Fruit fly (Drosophila melanogaster): ENCODE data around the gene CG2701.

The CG2701 gene

dm6 chrX:2743020-2743419, 22.9 kb upstream of the CG2701 start (continued):
- TF ChIP-seq CG4707 (GFP tag; optimal IDR thresholded peaks at IDR 0.05): no peak
- peak; percentile 89 for TF ChIP-seq CG10366 (GFP tag; IDR thresholded peaks at IDR 0.05)
- TF ChIP-seq chif (GFP tag; optimal IDR thresholded peaks at IDR 0.05): peak; percentile 56 to 80
- TF ChIP-seq ems (GFP tag; optimal IDR thresholded peaks at IDR 0.05): peak; percentile 73
- peak; percentile 32 for TF ChIP-seq CG18764 (GFP tag; optimal IDR thresholded peaks at IDR 0.05)
- TF ChIP-seq cad (GFP tag; optimal IDR thresholded peaks at IDR 0.05): no peak
- peak; percentile 35; the same call in 1 of the 2 replicates for TF ChIP-seq Dref (GFP tag; IDR thresholded peaks at IDR 0.05)
- peak; percentile 97 for TF ChIP-seq Med (GFP tag)
- peak; percentile 76 for TF ChIP-seq CG14667 (GFP tag; IDR thresholded peaks at IDR 0.05)
- TF ChIP-seq hkb (optimal IDR thresholded peaks at IDR 0.05): no peak
- TF ChIP-seq hkb (GFP tag; IDR thresholded peaks at IDR 0.05): peak; percentile 88
- TF ChIP-seq tll (GFP tag; optimal IDR thresholded peaks at IDR 0.05): no peak
- TF ChIP-seq CG8478 (optimal IDR thresholded peaks at IDR 0.05): no peak
- peak; percentile 93 for TF ChIP-seq sob (GFP tag; IDR thresholded peaks at IDR 0.05)
- no peak for TF ChIP-seq D (optimal IDR thresholded peaks at IDR 0.05)
- peak; percentile 25 for TF ChIP-seq D (GFP tag; optimal IDR thresholded peaks at IDR 0.05)
- TF ChIP-seq CG12391 (tag; optimal IDR thresholded peaks at IDR 0.05): peak; percentile 64
- TF ChIP-seq CG17359 (tag; optimal IDR thresholded peaks at IDR 0.05): peak; percentile 77
- peak; percentile 59 for TF ChIP-seq Mad (GFP tag; optimal IDR thresholded peaks at IDR 0.05)
- TF ChIP-seq CG2678 (tag; optimal IDR thresholded peaks at IDR 0.05): peak; percentile 86
- TF ChIP-seq Dp (GFP tag; optimal IDR thresholded peaks at IDR 0.05): no peak
- TF ChIP-seq CG6272 (GFP tag; IDR thresholded peaks at IDR 0.05): peak; percentile 78
- no peak for TF ChIP-seq amos (GFP tag; IDR thresholded peaks at IDR 0.05; ENCODE audit: partially characterized antibody)
- no peak for TF ChIP-seq CG31365 (tag; optimal IDR thresholded peaks at IDR 0.05)
- peak; percentile 73 for TF ChIP-seq CG15514 (GFP tag; optimal IDR thresholded peaks at IDR 0.05)
- TF ChIP-seq CG13424 (tag; optimal IDR thresholded peaks at IDR 0.05): peak; percentile 74
- TF ChIP-seq fu2 (GFP tag; optimal IDR thresholded peaks at IDR 0.05): peak; percentile 79
- peak; percentile 87 for TF ChIP-seq cwo (GFP tag; optimal IDR thresholded peaks at IDR 0.05)
- TF ChIP-seq ap (GFP tag; IDR thresholded peaks at IDR 0.05): peak; percentile 79
- no peak for TF ChIP-seq CTCF (GFP tag; optimal IDR thresholded peaks at IDR 0.05)
- TF ChIP-seq pum (GFP tag; optimal IDR thresholded peaks at IDR 0.05): peak; percentile 50
- TF ChIP-seq Hmr (GFP tag; optimal IDR thresholded peaks at IDR 0.05): peak; percentile 91
- peak; percentile 54 for TF ChIP-seq CG4820 (GFP tag; optimal IDR thresholded peaks at IDR 0.05)
- no peak for TF ChIP-seq fru (optimal IDR thresholded peaks at IDR 0.05)
- peak; percentile 86 for TF ChIP-seq H2.0 (GFP tag; IDR thresholded peaks at IDR 0.05)
- peak; percentile 82 for TF ChIP-seq HHEX (GFP tag; optimal IDR thresholded peaks at IDR 0.05)
- TF ChIP-seq Chrac-16 (GFP tag; optimal IDR thresholded peaks at IDR 0.05): peak; percentile 64
- no peak for TF ChIP-seq Hr39 (optimal IDR thresholded peaks at IDR 0.05)
- TF ChIP-seq CG17912 (GFP tag; optimal IDR thresholded peaks at IDR 0.05): no peak
- TF ChIP-seq CG8089 (GFP tag; optimal IDR thresholded peaks at IDR 0.05): peak; percentile 54
- peak; percentile 53; the same call in 1 of the 2 replicates for TF ChIP-seq Lim3 (GFP tag; IDR thresholded peaks at IDR 0.05)
- TF ChIP-seq HLH3B (GFP tag; IDR thresholded peaks at IDR 0.05): peak; percentile 85
- peak; percentile 69 for TF ChIP-seq ssp (GFP tag; IDR thresholded peaks at IDR 0.05)
- peak; percentile 50 for TF ChIP-seq CG10543 (GFP tag; optimal IDR thresholded peaks at IDR 0.05)
- TF ChIP-seq Asciz (GFP tag; optimal IDR thresholded peaks at IDR 0.05): peak; percentile 47
- TF ChIP-seq HLH4C (GFP tag; IDR thresholded peaks at IDR 0.05; ENCODE audit: partially characterized antibody): no peak
- no peak for TF ChIP-seq Lhr (GFP tag; optimal IDR thresholded peaks at IDR 0.05)
- TF ChIP-seq luna (GFP tag; optimal IDR thresholded peaks at IDR 0.05): peak; percentile 69
- TF ChIP-seq CG17328 (GFP tag; IDR thresholded peaks at IDR 0.05): peak; percentile 82
- TF ChIP-seq Dip3 (GFP tag; optimal IDR thresholded peaks at IDR 0.05): peak; percentile 86
- TF ChIP-seq wdn (GFP tag; IDR thresholded peaks at IDR 0.05): peak; percentile 91
- TF ChIP-seq Bteb2 (GFP tag; optimal IDR thresholded peaks at IDR 0.05): peak; percentile 73
- no peak for TF ChIP-seq ac (GFP tag; optimal IDR thresholded peaks at IDR 0.05)

All from whole organism, embryonic.